Fruit fly (Drosophila melanogaster) whole organism, larva: Measurements from ENCODE around the gene dmt.

ENCODE experiments used
- noc ChIP-seq: fragments of 200-800 bp; sonication (Bioruptor generic); optimal IDR thresholded peaks from 3 replicates; lab custom pipeline; 2019; ENCODE audit warnings: missing biosample characterization, mild to moderate bottlenecking, missing genetic modification characterization, moderate library complexity

Gene dmt

dm6 chr3R:9702567-9702966, 8.4 kb upstream of the dmt start:
- peak; percentile 91 for TF ChIP-seq noc (tag; lab: Kevin White, UChicago)

- TF ChIP-seq noc (tag; lab: Kevin White, UChicago) = no peak
Observed at dm6 chr3R:9703273-9703672, 7.7 kb upstream of the dmt start.

- peak; percentile 47 for TF ChIP-seq noc (tag; lab: Kevin White, UChicago)
Observed at dm6 chr3R:9704183-9705007, 6.5 kb upstream of the dmt start.

- TF ChIP-seq noc (tag; lab: Kevin White, UChicago) = peak; percentile 46
Observed at dm6 chr3R:9705008-9705628, 5.8 kb upstream of the dmt start, which contains the start of gene Unc-115a. Gene Unc-115a, minus strand, starts transcription at chr3R:9705417.

- TF ChIP-seq noc (tag; lab: Kevin White, UChicago) = no peak
Observed at dm6 chr3R:9710228-9710627, 714 bp upstream of the dmt start.

dm6 chr3R:9725121-9725956, 14.4 kb downstream of the dmt start, which contains the start of gene hyd:
Gene hyd, minus strand, starts transcription at chr3R:9725615.
- TF ChIP-seq noc (tag; lab: Kevin White, UChicago) = no peak

dm6 chr3R:9730784-9731183, 19.8 kb downstream of the dmt start, which contains the start of gene FoxP:
Gene FoxP, minus strand, starts transcription at chr3R:9730872.
- TF ChIP-seq noc (tag; lab: Kevin White, UChicago) = no peak

dm6 chr3R:9733150-9733549, 22.2 kb downstream of the dmt start, which contains the start of gene alphaTub85E:
Gene alphaTub85E, minus strand, starts transcription at chr3R:9733250.
- TF ChIP-seq noc (tag; lab: Kevin White, UChicago) = no peak

dm6 chr3R:9735151-9735550, 24.2 kb downstream of the dmt start:
- no peak for TF ChIP-seq noc (tag; lab: Kevin White, UChicago)

- TF ChIP-seq noc (tag; lab: Kevin White, UChicago) = no peak
Observed at dm6 chr3R:9739793-9740192, 28.9 kb downstream of the dmt start, which contains the start of gene side-VII. Gene side-VII, minus strand, starts transcription at chr3R:9739979.

- TF ChIP-seq noc (tag; lab: Kevin White, UChicago) = no peak
Observed at dm6 chr3R:9740713-9741112, 29.8 kb downstream of the dmt start, which contains the start of gene Pnn. Gene Pnn, plus strand, starts transcription at chr3R:9740899.

dm6 chr3R:9743217-9743616, 32.3 kb downstream of the dmt start, which contains the start of gene CG31415:
Gene CG31415, plus strand, starts transcription at chr3R:9743517.
- TF ChIP-seq noc (tag; lab: Kevin White, UChicago) = no peak

dm6 chr3R:9743995-9744394, 33.1 kb downstream of the dmt start:
- no peak for TF ChIP-seq noc (tag; lab: Kevin White, UChicago)

dm6 chr3R:9745442-9745841, 34.5 kb downstream of the dmt start:
- TF ChIP-seq noc (tag; lab: Kevin White, UChicago) = no peak

- no peak for TF ChIP-seq noc (tag; lab: Kevin White, UChicago)
Observed at dm6 chr3R:9746267-9746666, 35.3 kb downstream of the dmt start, which contains the start of gene CG34409. Gene CG34409, minus strand, starts transcription at chr3R:9746367.
